Fruit fly (Drosophila melanogaster) whole organism, wandering third instar larva: ENCODE data around the gene Argl.

Experiments used
- Hr78 ChIP-seq: fragments of >200 bp; optimal IDR thresholded peaks from 2 replicates; lab custom pipeline; 2017; ENCODE audit warnings: missing biosample characterization, missing genetic modification characterization
- Mio ChIP-seq: sonication (Bioruptor generic); optimal IDR thresholded peaks from 2 replicates; lab custom pipeline; 2016; ENCODE audit warnings: missing biosample characterization, missing genetic modification characterization
- Myc ChIP-seq: fragments of >200 bp; optimal IDR thresholded peaks from 2 replicates; lab custom pipeline; 2017
- N ChIP-seq: fragments of >200 bp; optimal IDR thresholded peaks from 2 replicates; lab custom pipeline; 2018; ENCODE audit warnings: missing biosample characterization, missing external identifiers, missing genetic modification characterization
- OdsH ChIP-seq: fragments of 200-800 bp; sonication (Bioruptor generic); optimal IDR thresholded peaks from 2 replicates; lab custom pipeline; 2016; ENCODE audit warnings: missing biosample characterization, mild to moderate bottlenecking, missing genetic modification characterization
- br ChIP-seq: fragments of 200-800 bp; sonication (Bioruptor generic); optimal IDR thresholded peaks from 2 replicates; lab custom pipeline; 2016; ENCODE audit warnings: missing biosample characterization, missing genetic modification characterization
- ey ChIP-seq: fragments of 200-800 bp; sonication (Bioruptor generic); optimal IDR thresholded peaks from 2 replicates; lab custom pipeline; 2016; ENCODE audit warnings: missing biosample characterization, missing genetic modification characterization
- h ChIP-seq: fragments of 200-800 bp; sonication (Bioruptor generic); optimal IDR thresholded peaks from 3 replicates; lab custom pipeline; 2016; ENCODE audit warnings: missing biosample characterization, mild to moderate bottlenecking, missing genetic modification characterization
- lola ChIP-seq: fragments of >200 bp; optimal IDR thresholded peaks from 2 replicates; lab custom pipeline; 2017; ENCODE audit warnings: missing biosample characterization, missing genetic modification characterization
- pan ChIP-seq: fragments of >200 bp; optimal IDR thresholded peaks from 2 replicates; lab custom pipeline; 2017
- psq ChIP-seq: fragments of 200-800 bp; sonication (Bioruptor generic); optimal IDR thresholded peaks from 3 replicates; lab custom pipeline; 2017; ENCODE audit warnings: missing biosample characterization, mild to moderate bottlenecking, missing genetic modification characterization, moderate library complexity

DNA sequence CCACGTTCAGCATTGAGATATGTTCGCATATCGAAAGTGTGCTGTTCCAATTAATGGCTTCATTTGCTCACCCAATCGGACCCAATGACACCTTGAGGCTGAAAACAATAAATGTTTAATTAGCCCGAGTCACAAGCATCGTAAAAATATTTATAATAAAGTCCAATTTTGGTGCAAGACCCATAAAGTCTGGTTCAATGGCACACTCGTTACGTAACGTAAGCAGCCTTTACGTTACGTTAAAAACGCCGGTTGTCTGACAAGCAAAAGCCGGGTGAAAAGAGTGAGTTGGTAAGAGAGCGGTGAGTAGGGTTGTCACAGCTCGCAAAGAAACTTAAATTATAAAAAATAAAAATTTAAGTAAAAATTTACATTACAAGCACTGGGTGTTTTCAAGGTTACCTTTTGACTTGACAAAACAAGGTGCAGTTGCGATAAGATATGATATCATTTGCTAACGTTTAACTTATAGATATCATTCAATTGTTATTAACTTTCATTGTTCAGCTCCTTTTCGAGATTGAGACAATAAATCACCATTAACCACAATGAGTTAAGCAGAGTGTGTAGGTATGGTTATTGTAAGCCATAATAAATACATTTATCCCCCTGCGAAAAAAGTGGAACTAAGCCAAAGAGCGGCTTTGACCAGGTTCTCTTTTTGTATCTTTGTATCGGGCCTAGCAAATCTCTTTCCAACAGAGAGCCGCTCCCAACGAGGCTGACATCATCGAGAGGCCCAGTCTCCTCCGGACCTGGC lies 43.8 kb downstream of the Argl start:
- TF ChIP-seq ey (GFP tag; lab: Kevin White, UChicago) (peak; percentile 74), OdsH (peak; percentile 68), Hr78 (no peak), lola (GFP tag; lab: Kevin White, UChicago) (no peak), h (peak; percentile 69), psq (GFP tag; lab: Kevin White, UChicago) (peak; percentile 48), pan (lab: Kevin White, UChicago) (no peak), Myc (lab: Kevin White, UChicago) (no peak), Mio (GFP tag; lab: Kevin White, UChicago) (no peak), br (GFP tag; lab: Kevin White, UChicago) (peak; percentile 73), N (GFP tag; lab: Kevin White, UChicago) (no peak)
